Fruit fly (Drosophila melanogaster) Kc167 (cell line): ENCODE measurements around the gene Slimp.

Experiments
- Myc ChIP-seq: fragments of >200 bp; optimal IDR thresholded peaks from 2 replicates; lab custom pipeline; 2017; ENCODE audit warnings: missing external identifiers
- Sin3A ChIP-seq: fragments of >200 bp; optimal IDR thresholded peaks from 2 replicates; lab custom pipeline; 2018; ENCODE audit warnings: missing external identifiers
- h ChIP-seq: fragments of >200 bp; optimal IDR thresholded peaks from 3 replicates; lab custom pipeline; 2018; ENCODE audit warnings: missing external identifiers
- insv ChIP-seq: fragments of >200 bp; optimal IDR thresholded peaks from 3 replicates; lab custom pipeline; 2018; ENCODE audit warnings: missing external identifiers
- psq ChIP-seq: fragments of >200 bp; optimal IDR thresholded peaks from 2 replicates; lab custom pipeline; 2017; ENCODE audit warnings: missing external identifiers
- ttk ChIP-seq: sonication (Bioruptor generic); optimal IDR thresholded peaks from 2 replicates; lab custom pipeline; 2017; ENCODE audit warnings: missing external identifiers

Slimp gene

dm6 chr3R:24121669-24122068, 27.1 kb downstream of the Slimp start:
- TF ChIP-seq psq (lab: Kevin White, UChicago) (no peak), Myc (lab: Kevin White, UChicago) (no peak), ttk (lab: Kevin White, UChicago) (no peak), Sin3A (lab: Kevin White, UChicago) (no peak), h (lab: Kevin White, UChicago) (no peak), insv (no peak)

dm6 chr3R:24116972-24117371, 31.8 kb downstream of the Slimp start:
- no peak for TF ChIP-seq Sin3A (lab: Kevin White, UChicago)
- no peak for TF ChIP-seq Myc (lab: Kevin White, UChicago)
- no peak for TF ChIP-seq ttk (lab: Kevin White, UChicago)
- no peak for TF ChIP-seq h (lab: Kevin White, UChicago)
- no peak for TF ChIP-seq psq (lab: Kevin White, UChicago)
- no peak for TF ChIP-seq insv

- TF ChIP-seq Myc (lab: Kevin White, UChicago) = no peak
- no peak for TF ChIP-seq psq (lab: Kevin White, UChicago)
- no peak for TF ChIP-seq insv
- TF ChIP-seq h (lab: Kevin White, UChicago) = no peak
- TF ChIP-seq ttk (lab: Kevin White, UChicago) = no peak
- TF ChIP-seq Sin3A (lab: Kevin White, UChicago) = no peak
Observed at dm6 chr3R:24116180-24116579, 32.6 kb downstream of the Slimp start, which contains the start of gene CG13607. CG13607 (minus strand) TSS chr3R:24116322.

dm6 chr3R:24113070-24113385, 35.7 kb downstream of the Slimp start, which contains the start of gene Root:
Root (plus strand) TSS chr3R:24113286.
- TF ChIP-seq h (lab: Kevin White, UChicago) (no peak), Sin3A (lab: Kevin White, UChicago) (no peak), ttk (lab: Kevin White, UChicago) (no peak), insv (no peak), psq (lab: Kevin White, UChicago) (no peak), Myc (lab: Kevin White, UChicago) (no peak)

dm6 chr3R:24112320-24113069, 36.3 kb downstream of the Slimp start, which contains the start of gene CG13605:
CG13605 (minus strand) TSS chr3R:24112389.
- TF ChIP-seq Sin3A (lab: Kevin White, UChicago) (no peak), psq (lab: Kevin White, UChicago) (no peak), Myc (lab: Kevin White, UChicago) (no peak), ttk (lab: Kevin White, UChicago) (no peak), h (lab: Kevin White, UChicago) (no peak), insv (no peak)

dm6 chr3R:24108902-24109389, 39.8 kb downstream of the Slimp start, which contains the start of the genes eIF4EHP and CG18428:
eIF4EHP (minus strand) TSS chr3R:24108960.
CG18428 (plus strand) TSS chr3R:24109336.
- TF ChIP-seq psq (lab: Kevin White, UChicago) (no peak), Sin3A (lab: Kevin White, UChicago) (no peak), Myc (lab: Kevin White, UChicago) (no peak), ttk (lab: Kevin White, UChicago) (no peak), insv (no peak), h (lab: Kevin White, UChicago) (no peak)

- no peak for TF ChIP-seq ttk (lab: Kevin White, UChicago)
- TF ChIP-seq Myc (lab: Kevin White, UChicago) = no peak
- no peak for TF ChIP-seq h (lab: Kevin White, UChicago)
- TF ChIP-seq Sin3A (lab: Kevin White, UChicago) = no peak
- TF ChIP-seq psq (lab: Kevin White, UChicago) = no peak
- TF ChIP-seq insv = no peak
Observed at dm6 chr3R:24106879-24107441, 41.8 kb downstream of the Slimp start, which contains the start of gene CG10694. CG10694 (plus strand) TSS chr3R:24107391.

- TF ChIP-seq ttk (lab: Kevin White, UChicago) (no peak), insv (no peak), h (lab: Kevin White, UChicago) (no peak), Sin3A (lab: Kevin White, UChicago) (no peak), psq (lab: Kevin White, UChicago) (no peak), Myc (lab: Kevin White, UChicago) (no peak)
Observed at dm6 chr3R:24106059-24106631, 42.6 kb downstream of the Slimp start.

- TF ChIP-seq Sin3A (lab: Kevin White, UChicago) = no peak
Observed at dm6 chr3R:24105312-24105902, 43.4 kb downstream of the Slimp start, which contains the start of gene Syx1A. Syx1A (minus strand) TSS chr3R:24105763.

dm6 chr3R:24104471-24105311, 44.1 kb downstream of the Slimp start:
- TF ChIP-seq ttk (lab: Kevin White, UChicago) (no peak), psq (lab: Kevin White, UChicago) (no peak), Myc (lab: Kevin White, UChicago) (no peak), insv (no peak), Sin3A (lab: Kevin White, UChicago) (no peak), h (lab: Kevin White, UChicago) (no peak)
